Fruit fly (Drosophila melanogaster) whole organism, embryonic: ENCODE data around the gene UbcE2H.

Experiments used
- ATbp ChIP-seq: fragments of 200-800 bp; sonication (Bioruptor generic); optimal IDR thresholded peaks from 2 replicates; lab custom pipeline; 2017; ENCODE audit warnings: missing biosample characterization, mild to moderate bottlenecking, missing genetic modification characterization, missing genetic modification reagents
- Asciz ChIP-seq: fragments of 200-800 bp; sonication (Bioruptor generic); optimal IDR thresholded peaks from 2 replicates; lab custom pipeline; 2017; ENCODE audit warnings: missing biosample characterization, mild to moderate bottlenecking, missing genetic modification characterization, missing genetic modification reagents
- BEAF-32 ChIP-seq: fragments of 200-800 bp; sonication (Bioruptor generic); optimal IDR thresholded peaks from 3 replicates; lab custom pipeline; 2017; ENCODE audit warnings: missing biosample characterization, missing genetic modification characterization, mild to moderate bottlenecking, moderate library complexity, missing genetic modification reagents
- Bgb ChIP-seq: fragments of 200-800 bp; sonication (Bioruptor generic); IDR thresholded peaks from 2 replicates; pipeline ENCODE4 v1.3.6; 2022; ENCODE audit warnings: missing biosample characterization, missing genetic modification characterization; ENCODE audit not compliant: partially characterized antibody
- CG10209 ChIP-seq: fragments of 200-800 bp; sonication (Bioruptor generic); optimal IDR thresholded peaks from 3 replicates; lab custom pipeline; 2017; ENCODE audit warnings: missing biosample characterization, mild to moderate bottlenecking, missing genetic modification characterization, missing genetic modification reagents
- CG10366 ChIP-seq: fragments of 200-800 bp; sonication (Bioruptor generic); IDR thresholded peaks from 2 replicates; pipeline ENCODE4 v1.3.6; 2022; ENCODE audit warnings: missing biosample characterization, missing genetic modification characterization
- CG10565 ChIP-seq: fragments of 200-800 bp; sonication (Bioruptor generic); optimal IDR thresholded peaks from 3 replicates; lab custom pipeline; 2016; ENCODE audit warnings: missing biosample characterization, mild to moderate bottlenecking, missing genetic modification characterization
- CG10654 ChIP-seq: fragments of 200-800 bp; sonication (Bioruptor generic); optimal IDR thresholded peaks from 2 replicates; lab custom pipeline; 2016; ENCODE audit warnings: missing biosample characterization, missing genetic modification characterization
- CG11696 ChIP-seq: fragments of 200-800 bp; sonication (Bioruptor generic); IDR thresholded peaks from 2 replicates; pipeline ENCODE4 v1.3.6; 2022; ENCODE audit warnings: missing biosample characterization, missing genetic modification characterization
- CG12299 ChIP-seq: fragments of 200-800 bp; sonication (Bioruptor generic); optimal IDR thresholded peaks from 2 replicates; lab custom pipeline; 2018; ENCODE audit warnings: missing biosample characterization, mild to moderate bottlenecking, missing genetic modification characterization
- CG13123 ChIP-seq: fragments of 200-800 bp; sonication (Bioruptor generic); optimal IDR thresholded peaks from 2 replicates; lab custom pipeline; 2016; ENCODE audit warnings: missing biosample characterization, missing genetic modification characterization
- CG14710 ChIP-seq: fragments of 200-800 bp; sonication (Bioruptor generic); optimal IDR thresholded peaks from 3 replicates; lab custom pipeline; 2019; ENCODE audit warnings: missing biosample characterization, mild to moderate bottlenecking, missing genetic modification characterization, moderate library complexity
- CG1602 ChIP-seq: fragments of 200-800 bp; sonication (Bioruptor generic); optimal IDR thresholded peaks from 3 replicates; lab custom pipeline; 2016; ENCODE audit warnings: missing biosample characterization, missing genetic modification characterization
- CG1603 ChIP-seq: fragments of 200-800 bp; sonication (Bioruptor generic); optimal IDR thresholded peaks from 2 replicates; lab custom pipeline; 2019; ENCODE audit warnings: missing biosample characterization, mild to moderate bottlenecking, missing genetic modification characterization, moderate library complexity
- CG16863 ChIP-seq: fragments of 200-800 bp; sonication (Bioruptor generic); optimal IDR thresholded peaks from 3 replicates; lab custom pipeline; 2016; ENCODE audit warnings: missing biosample characterization, missing genetic modification characterization
- CG18619 ChIP-seq: fragments of 200-800 bp; sonication (Bioruptor generic); optimal IDR thresholded peaks from 3 replicates; lab custom pipeline; 2017; ENCODE audit warnings: missing biosample characterization, mild to moderate bottlenecking, missing genetic modification characterization
- CG31365 ChIP-seq: fragments of 200-800 bp; sonication (Bioruptor generic); optimal IDR thresholded peaks from 2 replicates; lab custom pipeline; 2018; ENCODE audit warnings: missing biosample characterization, mild to moderate bottlenecking, missing genetic modification characterization
- CG33213 ChIP-seq: fragments of 200-800 bp; sonication (Bioruptor generic); optimal IDR thresholded peaks from 3 replicates; lab custom pipeline; 2016; ENCODE audit warnings: missing biosample characterization, missing genetic modification characterization
- CG34224 ChIP-seq: fragments of 200-800 bp; sonication (Bioruptor generic); IDR thresholded peaks from 3 replicates; pipeline ENCODE4 v1.3.6; 2022; ENCODE audit warnings: missing biosample characterization, missing genetic modification characterization; ENCODE audit not compliant: partially characterized antibody
- CG4424 ChIP-seq: fragments of 200-800 bp; sonication (Bioruptor generic); optimal IDR thresholded peaks from 3 replicates; lab custom pipeline; 2016; ENCODE audit warnings: missing biosample characterization, missing genetic modification characterization
- CG4707 ChIP-seq: fragments of 200-800 bp; sonication (Bioruptor generic); optimal IDR thresholded peaks from 2 replicates; lab custom pipeline; 2018; ENCODE audit warnings: missing biosample characterization, mild to moderate bottlenecking, missing genetic modification characterization, moderate library complexity
- CG7963 ChIP-seq: fragments of 200-800 bp; sonication (Bioruptor generic); IDR thresholded peaks from 3 replicates; pipeline ENCODE4 v1.3.6; 2022; ENCODE audit warnings: missing biosample characterization, missing genetic modification characterization; ENCODE audit not compliant: partially characterized antibody
- CHES-1-like ChIP-seq: fragments of 200-800 bp; sonication (Bioruptor generic); optimal IDR thresholded peaks from 2 replicates; lab custom pipeline; 2016; ENCODE audit warnings: missing biosample characterization, missing genetic modification characterization
- D19A ChIP-seq: fragments of 200-800 bp; optimal IDR thresholded peaks from 3 replicates; lab custom pipeline; 2019; ENCODE audit warnings: missing biosample characterization, mild to moderate bottlenecking, missing genetic modification characterization, moderate library complexity
- Dbx ChIP-seq: fragments of 200-800 bp; sonication (Bioruptor generic); IDR thresholded peaks from 3 replicates; pipeline ENCODE4 v1.3.6; 2022; ENCODE audit warnings: missing biosample characterization, missing genetic modification characterization
- HmgZ ChIP-seq: fragments of 200-800 bp; sonication (Bioruptor generic); optimal IDR thresholded peaks from 2 replicates; lab custom pipeline; 2018; ENCODE audit warnings: missing biosample characterization, mild to moderate bottlenecking, missing genetic modification characterization
- Hmx ChIP-seq: fragments of 200-800 bp; sonication (Bioruptor generic); optimal IDR thresholded peaks from 2 replicates; lab custom pipeline; 2016; ENCODE audit warnings: missing biosample characterization, missing genetic modification characterization
- Hr51 ChIP-seq, 2 experiments: fragments of 200-800 bp; sonication (Bioruptor generic); optimal IDR thresholded peaks; 2 replicates in 1 of 2; 3 replicates in 1 of 2; lab custom pipeline; 2016 to 2018; ENCODE audit warnings: missing biosample characterization in 2 of 2, missing genetic modification characterization in 2 of 2, mild to moderate bottlenecking in 1 of 2, moderate library complexity in 1 of 2
- Med ChIP-seq: fragments of 200-800 bp; sonication (Bioruptor generic); peaks from one replicate; lab custom pipeline; 2016; ENCODE audit warnings: missing biosample characterization, missing genetic modification characterization, mild to moderate bottlenecking, inconsistent platforms, moderate library complexity
- Mes4 ChIP-seq: fragments of 200-800 bp; sonication (Bioruptor generic); optimal IDR thresholded peaks from 2 replicates; lab custom pipeline; 2016; ENCODE audit warnings: missing biosample characterization, missing genetic modification characterization
- NC2α ChIP-seq: fragments of 200-800 bp; sonication (Bioruptor generic); optimal IDR thresholded peaks from 2 replicates; lab custom pipeline; 2016; ENCODE audit warnings: missing biosample characterization, missing genetic modification characterization
- Nf-YC ChIP-seq: fragments of 200-800 bp; optimal IDR thresholded peaks from 3 replicates; lab custom pipeline; 2019; ENCODE audit warnings: missing biosample characterization, mild to moderate bottlenecking, missing genetic modification characterization, moderate library complexity
- Optix ChIP-seq: fragments of 200-800 bp; sonication (Bioruptor generic); IDR thresholded peaks from 3 replicates; pipeline ENCODE4 v1.3.6; 2022; ENCODE audit warnings: missing biosample characterization, missing genetic modification characterization
- Poxn ChIP-seq: fragments of 200-800 bp; sonication (Bioruptor generic); IDR thresholded peaks from 2 replicates; pipeline ENCODE4 v1.3.6; 2022; ENCODE audit warnings: missing biosample characterization, missing genetic modification characterization
- Scr ChIP-seq: fragments of 200-800 bp; sonication (Bioruptor generic); IDR thresholded peaks from 2 replicates; pipeline ENCODE4 v1.3.6; 2022; ENCODE audit warnings: missing biosample characterization, missing genetic modification characterization; ENCODE audit not compliant: partially characterized antibody
- Sox102F ChIP-seq: fragments of 200-800 bp; sonication (Bioruptor generic); optimal IDR thresholded peaks from 2 replicates; lab custom pipeline; 2018; ENCODE audit warnings: missing biosample characterization, mild to moderate bottlenecking, missing genetic modification characterization, moderate library complexity
- Taf1 ChIP-seq: fragments of 200-800 bp; sonication (Bioruptor generic); IDR thresholded peaks from 2 replicates; pipeline ENCODE4 v1.3.6; 2022; ENCODE audit warnings: missing biosample characterization, missing genetic modification characterization
- ash1 ChIP-seq: fragments of 200-800 bp; sonication (Bioruptor generic); optimal IDR thresholded peaks from 2 replicates; lab custom pipeline; 2018; ENCODE audit warnings: missing biosample characterization, mild to moderate bottlenecking, missing genetic modification characterization
- exex ChIP-seq: fragments of 200-800 bp; sonication (Bioruptor generic); optimal IDR thresholded peaks from 4 replicates; lab custom pipeline; 2018; ENCODE audit warnings: missing biosample characterization, mild to moderate bottlenecking, missing genetic modification characterization, moderate library complexity
- h ChIP-seq: fragments of >200 bp; optimal IDR thresholded peaks from 2 replicates; lab custom pipeline; 2017
- jing ChIP-seq: fragments of 200-800 bp; sonication (Bioruptor generic); optimal IDR thresholded peaks from 2 replicates; lab custom pipeline; 2018; ENCODE audit warnings: missing biosample characterization, mild to moderate bottlenecking, missing genetic modification characterization
- kay ChIP-seq: fragments of 200-800 bp; sonication (Bioruptor generic); optimal IDR thresholded peaks from 2 replicates; lab custom pipeline; 2016; ENCODE audit warnings: missing biosample characterization, missing genetic modification characterization
- lilli ChIP-seq: fragments of 200-800 bp; sonication (Bioruptor generic); optimal IDR thresholded peaks from 3 replicates; lab custom pipeline; 2016; ENCODE audit warnings: missing biosample characterization, missing genetic modification characterization
- mam ChIP-seq: fragments of 200-800 bp; sonication (Bioruptor generic); optimal IDR thresholded peaks from 3 replicates; lab custom pipeline; 2016; ENCODE audit warnings: missing biosample characterization, missing genetic modification characterization
- odd ChIP-seq: fragments of 200-800 bp; sonication (Bioruptor generic); optimal IDR thresholded peaks from 2 replicates; lab custom pipeline; 2017; ENCODE audit warnings: missing biosample characterization, mild to moderate bottlenecking, missing genetic modification characterization
- pros ChIP-seq: fragments of 200-800 bp; sonication (Bioruptor generic); optimal IDR thresholded peaks from 3 replicates; lab custom pipeline; 2019; ENCODE audit warnings: missing biosample characterization, mild to moderate bottlenecking, missing genetic modification characterization, moderate library complexity
- sens ChIP-seq: fragments of 200-800 bp; sonication (Bioruptor generic); peaks from one replicate; lab custom pipeline; 2016; ENCODE audit warnings: missing biosample characterization, missing genetic modification characterization
- tap ChIP-seq: fragments of 200-800 bp; optimal IDR thresholded peaks from 3 replicates; lab custom pipeline; 2019; ENCODE audit warnings: missing biosample characterization, mild to moderate bottlenecking, missing genetic modification characterization, moderate library complexity
- ttk ChIP-seq: fragments of 200-800 bp; sonication (Bioruptor generic); IDR thresholded peaks from 2 replicates; pipeline ENCODE4 v2.1.2; 2022; ENCODE audit warnings: missing biosample characterization, missing genetic modification characterization

The UbcE2H gene

dm6 chrX:8101479-8102198 is 7.8 kb upstream of the UbcE2H start, which contains the start of gene CG2258 (continued):
- peak; percentile 22 for TF ChIP-seq BEAF-32 (GFP tag; lab: Kevin White, UChicago)
- no peak for TF ChIP-seq CG10565
- peak; percentile 87 for TF ChIP-seq CG4424
- no peak; the same call in 1 of the 2 replicates for TF ChIP-seq Bgb (GFP tag; lab: Robert Waterston, UW)
- TF ChIP-seq ATbp (GFP tag; lab: Kevin White, UChicago) = peak; percentile 92
- TF ChIP-seq kay (GFP tag; lab: Kevin White, UChicago) = no peak
- peak; percentile 73 for TF ChIP-seq HmgZ
- TF ChIP-seq tap (tag; lab: Kevin White, UChicago) = peak; percentile 91
- TF ChIP-seq CG10654 (GFP tag; lab: Kevin White, UChicago) = peak; percentile 80
- no peak for TF ChIP-seq h
- peak; percentile 66 for TF ChIP-seq Taf1
- TF ChIP-seq Sox102F (GFP tag; lab: Kevin White, UChicago) = peak; percentile 94
- TF ChIP-seq Mes4 = no peak
- TF ChIP-seq D19A (tag; lab: Kevin White, UChicago) = peak; percentile 82
- TF ChIP-seq CG16863 (GFP tag; lab: Kevin White, UChicago) = peak; percentile 73
- TF ChIP-seq CG7963 = no peak
- TF ChIP-seq Nf-YC (tag; lab: Kevin White, UChicago) = peak; percentile 67
- TF ChIP-seq ttk = peak; percentile 77
- peak; percentile 5 for TF ChIP-seq Hmx (GFP tag; lab: Kevin White, UChicago)
- peak; percentile 76 for TF ChIP-seq Optix (GFP tag; lab: Robert Waterston, UW)
- TF ChIP-seq CG12299 (tag; lab: Kevin White, UChicago) = peak; percentile 76
- TF ChIP-seq CG11696 (GFP tag; lab: Robert Waterston, UW) = peak; percentile 70
- TF ChIP-seq lilli (GFP tag; lab: Kevin White, UChicago) = peak; percentile 46
- TF ChIP-seq Hr51 (GFP tag; optimal IDR thresholded peaks at IDR 0.05; lab: Kevin White, UChicago) = peak; percentile 44 to 85
- peak; percentile 37; the same call in 1 of the 2 replicates for TF ChIP-seq Poxn
- no peak for TF ChIP-seq ash1 (GFP tag; lab: Kevin White, UChicago)
- TF ChIP-seq mam (GFP tag; lab: Kevin White, UChicago) = peak; percentile 17
- peak; percentile 49 for TF ChIP-seq Scr (GFP tag; lab: Robert Waterston, UW)
- peak; percentile 58 for TF ChIP-seq NC2α
- peak; percentile 82 for TF ChIP-seq CG10366 (GFP tag; lab: Robert Waterston, UW)
- TF ChIP-seq CG31365 (tag; lab: Kevin White, UChicago) = peak; percentile 53
- TF ChIP-seq CG13123 (GFP tag; lab: Kevin White, UChicago) = peak; percentile 35
- TF ChIP-seq Med (GFP tag; lab: Kevin White, UChicago) = peak; percentile 95
- TF ChIP-seq CG10209 (GFP tag; lab: Kevin White, UChicago) = peak; percentile 78
- peak; percentile 62; the same call in 1 of the 3 replicates for TF ChIP-seq Dbx (GFP tag; lab: Robert Waterston, UW)
- TF ChIP-seq exex (tag; lab: Kevin White, UChicago) = peak; percentile 46
- TF ChIP-seq CG4707 = peak; percentile 43
- peak; percentile 71 for TF ChIP-seq CG14710 (tag; lab: Kevin White, UChicago)
- TF ChIP-seq CG33213 (GFP tag; lab: Kevin White, UChicago) = peak; percentile 21
- TF ChIP-seq CG18619 (GFP tag; lab: Kevin White, UChicago) = peak; percentile 66
- TF ChIP-seq jing (GFP tag; lab: Kevin White, UChicago) = peak; percentile 68
- TF ChIP-seq CG1602 (GFP tag; lab: Kevin White, UChicago) = peak; percentile 74
- TF ChIP-seq CHES-1-like (GFP tag; lab: Kevin White, UChicago) = peak; percentile 71
- TF ChIP-seq pros (GFP tag; lab: Kevin White, UChicago) = no peak
- peak; percentile 91 for TF ChIP-seq CG1603
- no peak; the same call in 2 of the 3 replicates for TF ChIP-seq CG34224
- TF ChIP-seq sens (GFP tag; lab: Kevin White, UChicago) = peak; percentile 91
- TF ChIP-seq odd (GFP tag; lab: Kevin White, UChicago) = peak; percentile 78
- peak; percentile 82 for TF ChIP-seq Asciz (GFP tag; lab: Kevin White, UChicago)
